Worm (Caenorhabditis elegans) whole organism, L2 larva: ENCODE data around the gene Y73F4A.2.

Experiments used
- ZK546.5 ChIP-seq: sonication (generic microtip); optimal IDR thresholded peaks from 2 replicates; lab custom pipeline; 2017; ENCODE audit warnings: missing biosample characterization, missing genetic modification characterization
- aly-2 ChIP-seq: fragments of 150-350 bp; optimal IDR thresholded peaks from 2 replicates; lab custom pipeline; 2014; ENCODE audit warnings: missing biosample characterization, missing genetic modification characterization
- ama-1 ChIP-seq: fragments of 150-350 bp; optimal IDR thresholded peaks from 2 replicates; lab custom pipeline; 2018; ENCODE audit warnings: inconsistent platforms
- ceh-82 ChIP-seq: fragments of 150-350 bp; optimal IDR thresholded peaks from 2 replicates; lab custom pipeline; 2014; ENCODE audit warnings: missing biosample characterization, missing genetic modification characterization
- elt-3 ChIP-seq: sonication (generic microtip); optimal IDR thresholded peaks from 2 replicates; lab custom pipeline; 2017; ENCODE audit warnings: missing biosample characterization, missing genetic modification characterization
- gmeb-1 ChIP-seq: fragments of 150-350 bp; optimal IDR thresholded peaks from 2 replicates; lab custom pipeline; 2014; ENCODE audit warnings: missing biosample characterization, missing genetic modification characterization
- lin-39 ChIP-seq: fragments of 150-350 bp; optimal IDR thresholded peaks from 2 replicates; lab custom pipeline; 2014; ENCODE audit warnings: missing biosample characterization, missing genetic modification reagents, missing genetic modification characterization
- nhr-10 ChIP-seq: sonication (generic microtip); optimal IDR thresholded peaks from 2 replicates; lab custom pipeline; 2017; ENCODE audit warnings: missing biosample characterization, missing genetic modification characterization
- nhr-11 ChIP-seq: fragments of 150-350 bp; optimal IDR thresholded peaks from 2 replicates; lab custom pipeline; 2014; ENCODE audit warnings: missing biosample characterization, missing genetic modification characterization
- nhr-237 ChIP-seq: fragments of 150-350 bp; optimal IDR thresholded peaks from 2 replicates; lab custom pipeline; 2014; ENCODE audit warnings: missing biosample characterization, missing genetic modification characterization
- nhr-6 ChIP-seq: fragments of 150-350 bp; optimal IDR thresholded peaks from 2 replicates; lab custom pipeline; 2014; ENCODE audit warnings: missing biosample characterization, missing genetic modification characterization
- sma-9 ChIP-seq, 2 experiments: fragments of 150-350 bp in 1 of 2; sonication (generic microtip) in 1 of 2; optimal IDR thresholded peaks; 2 replicates each; lab custom pipeline; 2014 to 2016; ENCODE audit warnings: missing genetic modification characterization in 2 of 2, mild to moderate bottlenecking in 1 of 2, missing biosample characterization in 1 of 2, missing compliant biosample characterization in 1 of 2, missing genetic modification reagents in 1 of 2, moderate library complexity in 1 of 2
- ztf-11 ChIP-seq: sonication (generic microtip); optimal IDR thresholded peaks from 2 replicates; lab custom pipeline; 2017; ENCODE audit warnings: missing biosample characterization, missing genetic modification characterization

ce11 chrIV:9092011-9092410 is 48.9 kb upstream of the Y73F4A.2 start:
- TF ChIP-seq elt-3 (tag; lab: Kevin White, UChicago) (no peak), nhr-6 (tag; lab: Kevin White, UChicago) (no peak), nhr-11 (tag; lab: Kevin White, UChicago) (no peak), lin-39 (tag; lab: Kevin White, UChicago) (no peak), ztf-11 (tag; lab: Kevin White, UChicago) (no peak), nhr-237 (tag; lab: Kevin White, UChicago) (no peak), ZK546.5 (no peak), ama-1 (no peak), gmeb-1 (no peak), sma-9 (GFP tag; optimal IDR thresholded peaks at IDR 0.05; lab: Kevin White, UChicago) (no peak), sma-9 (tag; optimal IDR thresholded peaks at IDR 0.05; lab: Kevin White, UChicago) (no peak), ceh-82 (tag; lab: Kevin White, UChicago) (no peak), aly-2 (no peak), nhr-10 (tag; lab: Kevin White, UChicago) (no peak)
